Worm (Caenorhabditis elegans) whole organism, dauer: ENCODE results near the gene C16D9.6.

Experiments used
- unc-62 ChIP-seq: sonication (generic microtip); optimal IDR thresholded peaks from 2 replicates; lab custom pipeline; 2017; ENCODE audit warnings: missing biosample characterization, missing genetic modification reagents, missing genetic modification characterization

C16D9.6 gene

ce11 chrV:8226812-8227211, 23.3 kb downstream of the C16D9.6 start, which contains the start of gene K07C11.10:
Gene K07C11.10, minus strand, starts transcription at chrV:8226912.
- no peak for TF ChIP-seq unc-62 (GFP tag; lab: Kevin White, UChicago)

- no peak for TF ChIP-seq unc-62 (GFP tag; lab: Kevin White, UChicago)
Observed at ce11 chrV:8224634-8225033, 25.5 kb downstream of the C16D9.6 start, which contains the start of gene pax-1. Gene pax-1, plus strand, starts transcription at chrV:8224934.

ce11 chrV:8223417-8223816, 26.7 kb downstream of the C16D9.6 start:
- TF ChIP-seq unc-62 (GFP tag; lab: Kevin White, UChicago): no peak

ce11 chrV:8221083-8221538, 29.0 kb downstream of the C16D9.6 start, which contains the start of the genes cogc-6 and air-1:
Gene cogc-6, minus strand, starts transcription at chrV:8221316.
Gene air-1, plus strand, starts transcription at chrV:8221488.
- TF ChIP-seq unc-62 (GFP tag; lab: Kevin White, UChicago): no peak

ce11 chrV:8219550-8219949, 30.6 kb downstream of the C16D9.6 start:
- TF ChIP-seq unc-62 (GFP tag; lab: Kevin White, UChicago): no peak

- TF ChIP-seq unc-62 (GFP tag; lab: Kevin White, UChicago): no peak
Observed at ce11 chrV:8217661-8218265, 32.3 kb downstream of the C16D9.6 start, which contains the start of gene K07C11.8. Gene K07C11.8, minus strand, starts transcription at chrV:8217884.

ce11 chrV:8217118-8217517, 33.0 kb downstream of the C16D9.6 start:
- TF ChIP-seq unc-62 (GFP tag; lab: Kevin White, UChicago): no peak

- TF ChIP-seq unc-62 (GFP tag; lab: Kevin White, UChicago): no peak
Observed at ce11 chrV:8215158-8215557, 35.0 kb downstream of the C16D9.6 start.

- no peak for TF ChIP-seq unc-62 (GFP tag; lab: Kevin White, UChicago)
Observed at ce11 chrV:8213868-8214267, 36.2 kb downstream of the C16D9.6 start, which contains the start of gene K07C11.7. Gene K07C11.7, minus strand, starts transcription at chrV:8213968.

ce11 chrV:8212816-8213215, 37.3 kb downstream of the C16D9.6 start:
- TF ChIP-seq unc-62 (GFP tag; lab: Kevin White, UChicago): no peak

- TF ChIP-seq unc-62 (GFP tag; lab: Kevin White, UChicago): no peak
Observed at ce11 chrV:8211993-8212392, 38.1 kb downstream of the C16D9.6 start.

ce11 chrV:8210527-8210926, 39.6 kb downstream of the C16D9.6 start:
- TF ChIP-seq unc-62 (GFP tag; lab: Kevin White, UChicago): no peak

ce11 chrV:8206931-8207330, 43.2 kb downstream of the C16D9.6 start, which contains the start of gene timp-1:
Gene timp-1, plus strand, starts transcription at chrV:8207235.
- TF ChIP-seq unc-62 (GFP tag; lab: Kevin White, UChicago): no peak

ce11 chrV:8203085-8203643, 46.9 kb downstream of the C16D9.6 start, which contains the start of gene cest-17:
Gene cest-17, plus strand, starts transcription at chrV:8203332.
- no peak for TF ChIP-seq unc-62 (GFP tag; lab: Kevin White, UChicago)

- no peak for TF ChIP-seq unc-62 (GFP tag; lab: Kevin White, UChicago)
Observed at ce11 chrV:8201229-8201858, 48.8 kb downstream of the C16D9.6 start, which contains the start of gene cri-2. Gene cri-2, plus strand, starts transcription at chrV:8201808.

- no peak for TF ChIP-seq unc-62 (GFP tag; lab: Kevin White, UChicago)
Observed at ce11 chrV:8198994-8199393, 51.1 kb downstream of the C16D9.6 start, which contains the start of gene F20D6.11. Gene F20D6.11, minus strand, starts transcription at chrV:8199094.
